Worm (Caenorhabditis elegans): ENCODE results near the gene C06A1.3.

Gene C06A1.3

DNA sequence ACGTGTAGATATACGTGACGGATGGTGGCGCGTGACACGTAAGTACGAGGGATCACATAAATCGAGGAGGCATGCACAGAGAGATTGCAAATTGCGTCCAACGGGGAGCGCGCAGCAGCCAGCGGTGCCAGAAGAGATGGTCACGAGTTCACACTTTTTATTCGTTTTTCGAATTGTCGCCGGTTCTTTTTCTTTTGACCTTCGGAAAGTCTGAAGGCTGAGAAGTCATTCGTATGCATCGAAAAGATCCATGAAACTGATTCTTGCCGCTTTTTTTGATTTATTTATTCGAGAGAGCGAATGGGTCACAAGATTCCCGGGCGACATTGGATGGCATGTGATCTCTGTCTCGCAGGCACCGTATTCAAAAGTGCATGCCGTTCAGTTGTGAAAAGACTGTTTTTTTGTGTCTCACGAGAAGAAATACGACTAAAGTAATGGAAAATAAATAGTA is 13.1 kb upstream of the C06A1.3 start (continued):
- TF ChIP-seq nhr-237 (tag; optimal IDR thresholded peaks at IDR 0.05): no peak
- TF ChIP-seq dmd-8 (GFP tag; IDR thresholded peaks at IDR 0.05): no peak
- no peak for TF ChIP-seq spr-1 (tag; optimal IDR thresholded peaks at IDR 0.05)
- TF ChIP-seq Y105C5A.15 (GFP tag; IDR thresholded peaks at IDR 0.05): no peak
- TF ChIP-seq lir-3 (tag; optimal IDR thresholded peaks at IDR 0.05): no peak
- 0 out of 4 replicates have a peak, but pooled peaks of 1 of the 2 experiments have one; percentile 7 for TF ChIP-seq madf-5 (GFP tag; IDR thresholded peaks at IDR 0.05)
- peak in 1 of 2 experiments; percentile 84 for TF ChIP-seq mdl-1 (tag; optimal IDR thresholded peaks at IDR 0.05)
- TF ChIP-seq spr-3 (GFP tag; optimal IDR thresholded peaks at IDR 0.05): no peak
- TF ChIP-seq F44E2.7 (GFP tag; IDR thresholded peaks at IDR 0.05): no peak
- TF ChIP-seq mxl-2 (GFP tag; conservative IDR thresholded peaks at IDR 0.05): no peak
- peak; percentile 24; the same call in 1 of the 2 replicates for TF ChIP-seq lin-29 (GFP tag; IDR thresholded peaks at IDR 0.05)
- peak; percentile 70; the same call in 1 of the 2 replicates for TF ChIP-seq hmg-1.1 (GFP tag; IDR thresholded peaks at IDR 0.05)
- peak; percentile 44 for TF ChIP-seq duxl-1 (tag; optimal IDR thresholded peaks at IDR 0.05; ENCODE audit: poor library complexity)
- TF ChIP-seq aha-1 (tag): peak; percentile 99
- TF ChIP-seq unc-130 (GFP tag; optimal IDR thresholded peaks at IDR 0.05): no peak
- TF ChIP-seq nhr-10 (tag; optimal IDR thresholded peaks at IDR 0.05): no peak
- no peak for TF ChIP-seq zfp-2 (tag; optimal IDR thresholded peaks at IDR 0.05)
- TF ChIP-seq F10B5.3 (tag; optimal IDR thresholded peaks at IDR 0.05): no peak
- TF ChIP-seq vab-7 (GFP tag; IDR thresholded peaks at IDR 0.05): no peak
- no peak for TF ChIP-seq Y75B8A.6 (GFP tag; IDR thresholded peaks at IDR 0.05)
- no peak for TF ChIP-seq daf-12 (tag; optimal IDR thresholded peaks at IDR 0.05)
- no peak for TF ChIP-seq pqm-1 (tag; optimal IDR thresholded peaks at IDR 0.05)
- TF ChIP-seq unc-62 (GFP tag; optimal IDR thresholded peaks at IDR 0.05 in 1 of 2): peak in 1 of 2 experiments; percentile 98
- no peak for TF ChIP-seq unc-62 (tag; optimal IDR thresholded peaks at IDR 0.05)
- TF ChIP-seq cey-2 (tag; optimal IDR thresholded peaks at IDR 0.05; ENCODE audit: borderline replicate concordance, insufficient read depth): no peak
- peak in 1 of 2 experiments; percentile 77 for TF ChIP-seq hif-1 (tag; optimal IDR thresholded peaks at IDR 0.05)
- TF ChIP-seq skn-1 (tag; optimal IDR thresholded peaks at IDR 0.05): no peak
- TF ChIP-seq nhr-111 (GFP tag; optimal IDR thresholded peaks at IDR 0.05): no peak
- no peak for TF ChIP-seq tag-97 (GFP tag; IDR thresholded peaks at IDR 0.05)
- no peak for TF ChIP-seq daf-16 (GFP tag; optimal IDR thresholded peaks at IDR 0.05)
- no peak for TF ChIP-seq daf-16 (tag; optimal IDR thresholded peaks at IDR 0.05)
- TF ChIP-seq dmd-9 (GFP tag; IDR thresholded peaks at IDR 0.05): no peak
- peak; percentile 53 for TF ChIP-seq mxl-3 (GFP tag; optimal IDR thresholded peaks at IDR 0.05)
- no peak for TF ChIP-seq daf-8 (GFP tag; IDR thresholded peaks at IDR 0.05)
- TF ChIP-seq ceh-82 (tag; optimal IDR thresholded peaks at IDR 0.05): no peak
- no peak for TF ChIP-seq F37D6.2 (tag; optimal IDR thresholded peaks at IDR 0.05)

DNA sequence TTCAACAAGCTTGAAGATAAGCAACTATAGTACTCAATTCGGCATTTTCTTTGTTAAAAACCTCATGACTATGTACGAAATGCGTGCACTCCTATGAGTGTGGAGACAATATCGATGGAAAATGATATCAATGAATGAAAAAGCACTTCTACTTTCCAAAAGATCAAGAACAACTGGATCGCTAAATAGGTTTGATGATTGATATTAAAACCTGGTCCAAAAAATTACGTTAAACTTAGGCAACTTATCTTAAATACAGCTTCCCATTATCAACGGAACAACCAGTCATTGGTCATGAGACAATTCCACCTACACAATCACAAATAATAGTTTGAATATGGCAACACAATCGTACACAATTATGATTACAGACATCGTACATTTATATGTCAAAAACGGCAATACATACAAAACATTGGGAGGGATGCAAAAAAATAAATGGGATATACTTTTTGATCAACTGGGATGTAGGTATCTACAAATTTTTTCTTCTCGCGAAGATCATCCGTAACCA is 12.3 kb upstream of the C06A1.3 start:
- TF ChIP-seq ctbp-1 (GFP tag; IDR thresholded peaks at IDR 0.05) (0 out of 2 replicates have a peak, but pooled peaks have one; percentile 13), Y75B8A.6 (GFP tag; IDR thresholded peaks at IDR 0.05) (0 out of 2 replicates have a peak, but pooled peaks have one; percentile 49), php-3 (GFP tag; IDR thresholded peaks at IDR 0.05) (0 out of 2 replicates have a peak, but pooled peaks have one; percentile 11), ceh-82 (tag; optimal IDR thresholded peaks at IDR 0.05) (no peak), aly-2 (tag; optimal IDR thresholded peaks at IDR 0.05) (no peak), lin-38 (GFP tag; IDR thresholded peaks at IDR 0.05) (peak; percentile 62), pha-4 (GFP tag; IDR thresholded peaks at IDR 0.05) (peak; percentile 53; the same call in 1 of the 2 replicates), pha-4 (tag; optimal IDR thresholded peaks at IDR 0.05) (no peak), nhr-102 (tag; optimal IDR thresholded peaks at IDR 0.05) (peak; percentile 45), pqm-1 (tag; optimal IDR thresholded peaks at IDR 0.05) (peak; percentile 33), lsy-2 (tag; optimal IDR thresholded peaks at IDR 0.05) (peak in 1 of 2 experiments; percentile 29), lir-3 (tag; optimal IDR thresholded peaks at IDR 0.05) (no peak), egl-27 (tag; optimal IDR thresholded peaks at IDR 0.05) (no peak), snpc-1.2 (GFP tag; IDR thresholded peaks at IDR 0.05) (no peak), lin-29 (GFP tag; IDR thresholded peaks at IDR 0.05) (no peak), lin-39 (tag; optimal IDR thresholded peaks at IDR 0.05) (no peak), unc-62 (GFP tag; optimal IDR thresholded peaks at IDR 0.05 in 1 of 2) (peak in 1 of 2 experiments; percentile 95), unc-62 (tag; optimal IDR thresholded peaks at IDR 0.05) (no peak), duxl-1 (tag; optimal IDR thresholded peaks at IDR 0.05; ENCODE audit: poor library complexity) (peak; percentile 62), gei-8 (GFP tag; optimal IDR thresholded peaks at IDR 0.05) (peak; percentile 25), daf-16 (GFP tag; optimal IDR thresholded peaks at IDR 0.05) (peak in 1 of 2 experiments; percentile 16), daf-16 (tag; optimal IDR thresholded peaks at IDR 0.05) (peak; percentile 75), mep-1 (tag; optimal IDR thresholded peaks at IDR 0.05) (peak; percentile 51), ama-1 (optimal IDR thresholded peaks at IDR 0.05) (peak; percentile 1), hif-1 (tag; optimal IDR thresholded peaks at IDR 0.05) (no peak)

All from whole organism, L4 larva.